Worm (Caenorhabditis elegans): ENCODE data around the gene klp-20.

DNA sequence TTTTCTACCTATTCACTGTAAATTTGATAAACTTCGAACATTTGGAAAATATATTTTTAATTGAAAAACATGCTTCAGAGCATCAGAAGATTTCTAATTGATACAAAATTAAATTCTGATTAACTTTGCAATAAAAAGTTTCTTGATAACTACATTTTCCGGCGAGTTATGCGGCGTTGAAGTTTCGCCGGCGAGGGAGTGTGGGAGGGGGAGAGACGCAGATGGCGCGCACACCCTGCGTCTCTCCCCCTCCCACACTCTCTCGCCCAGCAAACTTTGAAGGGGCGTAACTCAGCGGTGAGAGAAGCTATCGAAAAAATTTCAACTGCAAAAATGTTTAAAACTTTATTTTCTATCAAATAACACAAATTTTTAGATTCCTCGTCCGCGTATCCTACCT is 12.7 kb downstream of the klp-20 start:
- TF ChIP-seq egl-27 (tag; optimal IDR thresholded peaks at IDR 0.05) (no peak), lsy-2 (tag; optimal IDR thresholded peaks at IDR 0.05) (no peak), lin-15B (tag; optimal IDR thresholded peaks at IDR 0.05) (no peak), lir-3 (tag; optimal IDR thresholded peaks at IDR 0.05; ENCODE audit: poor library complexity) (no peak), fos-1 (tag; optimal IDR thresholded peaks at IDR 0.05) (no peak), mef-2 (tag; optimal IDR thresholded peaks at IDR 0.05) (no peak)
